Worm (Caenorhabditis elegans) whole organism, late embryonic: ENCODE results near the gene Y36E3A.2.

ENCODE experiments used
- C08G9.2 ChIP-seq: sonication (generic microtip); optimal IDR thresholded peaks from 2 replicates; lab custom pipeline; 2016; ENCODE audit warnings: mild to moderate bottlenecking, missing genetic modification characterization, moderate library complexity, missing compliant biosample characterization
- F13H6.1 ChIP-seq: sonication (generic microtip); optimal IDR thresholded peaks from 2 replicates; lab custom pipeline; 2016; ENCODE audit warnings: missing genetic modification characterization, missing compliant biosample characterization
- K02D7.2 ChIP-seq: sonication (generic microtip); optimal IDR thresholded peaks from 2 replicates; lab custom pipeline; 2017; ENCODE audit warnings: mild to moderate bottlenecking, missing genetic modification characterization, missing compliant biosample characterization
- K09A11.1 ChIP-seq: sonication (generic microtip); optimal IDR thresholded peaks from 2 replicates; lab custom pipeline; 2017; ENCODE audit warnings: antibody characterized with exemption, mild to moderate bottlenecking, missing genetic modification characterization, missing compliant biosample characterization; ENCODE audit not compliant: insufficient read depth
- T23F11.4 ChIP-seq: fragments of 200-800 bp; sonication (Bioruptor generic); optimal IDR thresholded peaks from 2 replicates; lab custom pipeline; 2018; ENCODE audit warnings: mild to moderate bottlenecking, missing genetic modification characterization, missing compliant biosample characterization
- Y22D7AL.16 ChIP-seq: sonication (generic microtip); optimal IDR thresholded peaks from 2 replicates; lab custom pipeline; 2016; ENCODE audit warnings: missing genetic modification characterization, missing compliant biosample characterization
- ahr-1 ChIP-seq: sonication (generic microtip); optimal IDR thresholded peaks from 2 replicates; lab custom pipeline; 2016; ENCODE audit warnings: missing genetic modification characterization, missing compliant biosample characterization
- ceh-14 ChIP-seq: sonication (generic microtip); optimal IDR thresholded peaks from 2 replicates; lab custom pipeline; 2016; ENCODE audit warnings: missing genotype, missing genetic modification characterization, missing compliant biosample characterization
- ceh-22 ChIP-seq: sonication (generic microtip); optimal IDR thresholded peaks from 2 replicates; lab custom pipeline; 2017; ENCODE audit warnings: missing biosample characterization, missing genetic modification characterization
- ceh-30 ChIP-seq: fragments of 150-350 bp; optimal IDR thresholded peaks from 2 replicates; lab custom pipeline; 2014; ENCODE audit warnings: missing biosample characterization, missing genetic modification characterization
- ceh-31 ChIP-seq: sonication (generic microtip); optimal IDR thresholded peaks from 2 replicates; lab custom pipeline; 2016; ENCODE audit warnings: missing genetic modification characterization, missing compliant biosample characterization
- ceh-45 ChIP-seq: fragments of 200-800 bp; sonication (Bioruptor generic); IDR thresholded peaks from 2 replicates; pipeline ENCODE4 v1.3.6; 2022; ENCODE audit warnings: missing genetic modification reagents, missing genetic modification characterization, missing compliant biosample characterization
- dmd-4 ChIP-seq: sonication (generic microtip); optimal IDR thresholded peaks from 2 replicates; lab custom pipeline; 2016; ENCODE audit warnings: borderline replicate concordance, missing genetic modification characterization, missing compliant biosample characterization
- dve-1 ChIP-seq: sonication (generic microtip); optimal IDR thresholded peaks from 2 replicates; lab custom pipeline; 2017; ENCODE audit warnings: antibody characterized with exemption, mild to moderate bottlenecking, missing genetic modification characterization, missing compliant biosample characterization
- elt-2 ChIP-seq: sonication (generic microtip); optimal IDR thresholded peaks from 2 replicates; lab custom pipeline; 2016; ENCODE audit warnings: missing genetic modification reagents, missing genetic modification characterization, missing compliant biosample characterization
- elt-4 ChIP-seq: sonication (generic microtip); optimal IDR thresholded peaks from 2 replicates; lab custom pipeline; 2016; ENCODE audit warnings: missing genetic modification characterization, missing compliant biosample characterization
- eyg-1 ChIP-seq: sonication (generic microtip); optimal IDR thresholded peaks from 2 replicates; lab custom pipeline; 2016; ENCODE audit warnings: missing genotype, missing genetic modification characterization, missing compliant biosample characterization
- fax-1 ChIP-seq: sonication (generic microtip); optimal IDR thresholded peaks from 2 replicates; lab custom pipeline; 2016; ENCODE audit warnings: missing genotype, missing genetic modification characterization, missing compliant biosample characterization
- fkh-10 ChIP-seq: fragments of 150-350 bp; optimal IDR thresholded peaks from 2 replicates; lab custom pipeline; 2014; ENCODE audit warnings: missing biosample characterization, missing genetic modification reagents, missing genetic modification characterization
- hlh-13 ChIP-seq: fragments of 200-800 bp; sonication (Bioruptor generic); optimal IDR thresholded peaks from 2 replicates; lab custom pipeline; 2018; ENCODE audit warnings: mild to moderate bottlenecking, missing genetic modification characterization, missing compliant biosample characterization
- hlh-15 ChIP-seq: sonication (generic microtip); optimal IDR thresholded peaks from 2 replicates; lab custom pipeline; 2016; ENCODE audit warnings: missing genetic modification characterization, missing compliant biosample characterization
- lim-6 ChIP-seq: sonication (generic microtip); optimal IDR thresholded peaks from 2 replicates; lab custom pipeline; 2016; ENCODE audit warnings: missing genetic modification characterization, missing compliant biosample characterization
- lin-11 ChIP-seq: fragments of 200-800 bp; sonication (Bioruptor generic); optimal IDR thresholded peaks from 2 replicates; lab custom pipeline; 2018; ENCODE audit warnings: mild to moderate bottlenecking, missing genetic modification characterization, missing compliant biosample characterization
- madf-2 ChIP-seq: sonication (generic microtip); optimal IDR thresholded peaks from 2 replicates; lab custom pipeline; 2017; ENCODE audit warnings: missing genetic modification characterization, missing compliant biosample characterization
- nfya-1 ChIP-seq: sonication (generic microtip); optimal IDR thresholded peaks from 2 replicates; lab custom pipeline; 2017; ENCODE audit warnings: missing genetic modification characterization, mild to moderate bottlenecking, missing compliant biosample characterization, antibody characterized with exemption, moderate library complexity
- nhr-232 ChIP-seq: sonication (generic microtip); optimal IDR thresholded peaks from 2 replicates; lab custom pipeline; 2016; ENCODE audit warnings: missing genetic modification characterization, missing compliant biosample characterization
- pat-9 ChIP-seq: fragments of 200-800 bp; sonication (Bioruptor generic); optimal IDR thresholded peaks from 2 replicates; lab custom pipeline; 2018; ENCODE audit warnings: mild to moderate bottlenecking, missing genetic modification characterization, moderate library complexity, missing compliant biosample characterization
- pax-1 ChIP-seq: fragments of 150-350 bp; optimal IDR thresholded peaks from 2 replicates; lab custom pipeline; 2014; ENCODE audit warnings: missing biosample characterization, missing genetic modification characterization
- pha-4 ChIP-seq: fragments of 150-350 bp; optimal IDR thresholded peaks from 2 replicates; lab custom pipeline; 2018; ENCODE audit warnings: missing biosample characterization, missing genetic modification reagents, missing genetic modification characterization
- pqm-1 ChIP-seq: sonication (generic microtip); optimal IDR thresholded peaks from 2 replicates; lab custom pipeline; 2016; ENCODE audit warnings: missing genetic modification characterization, missing compliant biosample characterization
- pros-1 ChIP-seq: fragments of 150-350 bp; optimal IDR thresholded peaks from 2 replicates; lab custom pipeline; 2014; ENCODE audit warnings: missing biosample characterization, missing genetic modification reagents, missing genetic modification characterization
- rnt-1 ChIP-seq: sonication (generic microtip); optimal IDR thresholded peaks from 2 replicates; lab custom pipeline; 2016; ENCODE audit warnings: missing genetic modification characterization, missing compliant biosample characterization
- sox-4 ChIP-seq: sonication (generic microtip); optimal IDR thresholded peaks from 2 replicates; lab custom pipeline; 2017; ENCODE audit warnings: mild to moderate bottlenecking, missing genetic modification characterization, inconsistent platforms, missing compliant biosample characterization
- syd-9 ChIP-seq: sonication (generic microtip); optimal IDR thresholded peaks from 2 replicates; lab custom pipeline; 2016; ENCODE audit warnings: mild to moderate bottlenecking, missing genetic modification characterization, moderate library complexity, missing compliant biosample characterization
- tbx-2 ChIP-seq: sonication (generic microtip); optimal IDR thresholded peaks from 2 replicates; lab custom pipeline; 2016; ENCODE audit warnings: missing genetic modification characterization, missing compliant biosample characterization
- unc-3 ChIP-seq, 2 experiments: fragments of 200-800 bp in 1 of 2; sonication (Bioruptor generic) in 1 of 2; sonication (generic microtip) in 1 of 2; conservative IDR thresholded peaks in 1 of 2; optimal IDR thresholded peaks in 1 of 2; 2 replicates each; pipeline versions ENCODE4 v1.3.6 to Lab custom; 2016 to 2022; ENCODE audit warnings: missing compliant biosample characterization in 2 of 2, missing genetic modification characterization in 2 of 2, missing genetic modification reagents in 1 of 2
- unc-55 ChIP-seq: sonication (generic microtip); optimal IDR thresholded peaks from 2 replicates; lab custom pipeline; 2017; ENCODE audit warnings: missing biosample characterization, missing genetic modification reagents, missing genetic modification characterization
- zip-5 ChIP-seq: sonication (generic microtip); optimal IDR thresholded peaks from 2 replicates; lab custom pipeline; 2016; ENCODE audit warnings: missing genetic modification characterization, missing compliant biosample characterization

The Y36E3A.2 gene

ce11 chrV:15434647-15435046 is 8.8 kb downstream of the Y36E3A.2 start:
- no peak for TF ChIP-seq Y22D7AL.16
- no peak for TF ChIP-seq K09A11.1 (tag; lab: Kevin White, UChicago)
- TF ChIP-seq C08G9.2, result no peak
- no peak for TF ChIP-seq madf-2 (tag; lab: Kevin White, UChicago)
- TF ChIP-seq ceh-31, result no peak
- no peak for TF ChIP-seq zip-5
- TF ChIP-seq unc-3 (GFP tag; conservative IDR thresholded peaks at IDR 0.05; lab: Robert Waterston, UW), result no peak
- no peak for TF ChIP-seq unc-3 (tag; optimal IDR thresholded peaks at IDR 0.05; lab: Kevin White, UChicago)
- TF ChIP-seq elt-4 (tag; lab: Kevin White, UChicago), result no peak
- no peak for TF ChIP-seq fax-1 (tag; lab: Kevin White, UChicago)
- TF ChIP-seq dmd-4 (tag; lab: Kevin White, UChicago), result no peak
- no peak for TF ChIP-seq syd-9 (tag; lab: Kevin White, UChicago)

- no peak for TF ChIP-seq hlh-13 (GFP tag; lab: Kevin White, UChicago)
- no peak for TF ChIP-seq ahr-1 (tag; lab: Kevin White, UChicago)
- no peak for TF ChIP-seq nfya-1 (tag; lab: Kevin White, UChicago)
- TF ChIP-seq ceh-30 (tag; lab: Kevin White, UChicago), result no peak
- no peak for TF ChIP-seq pqm-1 (tag; lab: Kevin White, UChicago)
- no peak for TF ChIP-seq ceh-22 (tag; lab: Kevin White, UChicago)
- no peak for TF ChIP-seq ceh-45 (GFP tag; lab: Robert Waterston, UW)
- TF ChIP-seq K02D7.2 (tag; lab: Kevin White, UChicago), result no peak
- TF ChIP-seq T23F11.4 (GFP tag; lab: Kevin White, UChicago), result no peak
- no peak for TF ChIP-seq sox-4 (tag; lab: Kevin White, UChicago)
- TF ChIP-seq fax-1 (tag; lab: Kevin White, UChicago), result no peak
- no peak for TF ChIP-seq pat-9
Measured at ce11 chrV:15436133-15436532, 10.3 kb downstream of the Y36E3A.2 start.

- peak; percentile 68 for TF ChIP-seq nfya-1 (tag; lab: Kevin White, UChicago)
- TF ChIP-seq hlh-15 (tag; lab: Kevin White, UChicago), result no peak
Measured at ce11 chrV:15442384-15442783, 16.5 kb downstream of the Y36E3A.2 start.

- TF ChIP-seq lin-11 (tag; lab: Kevin White, UChicago), result no peak
- no peak for TF ChIP-seq dmd-4 (tag; lab: Kevin White, UChicago)
- no peak for TF ChIP-seq elt-4 (tag; lab: Kevin White, UChicago)
- no peak for TF ChIP-seq K02D7.2 (tag; lab: Kevin White, UChicago)
Measured at ce11 chrV:15443708-15444107, 17.9 kb downstream of the Y36E3A.2 start, which contains the start of gene T26H5.10. T26H5.10 (minus strand) TSS chrV:15443808.

- no peak for TF ChIP-seq dmd-4 (tag; lab: Kevin White, UChicago)
- TF ChIP-seq ceh-14 (tag; lab: Kevin White, UChicago), result no peak
- no peak for TF ChIP-seq F13H6.1
- no peak for TF ChIP-seq ceh-30 (tag; lab: Kevin White, UChicago)
- TF ChIP-seq lin-11 (tag; lab: Kevin White, UChicago), result no peak
- no peak for TF ChIP-seq dve-1 (tag; lab: Kevin White, UChicago)
- no peak for TF ChIP-seq pax-1
- TF ChIP-seq rnt-1, result no peak
- TF ChIP-seq eyg-1 (tag; lab: Kevin White, UChicago), result no peak
- TF ChIP-seq T23F11.4 (GFP tag; lab: Kevin White, UChicago), result no peak
- TF ChIP-seq lim-6 (tag; lab: Kevin White, UChicago), result no peak
- no peak for TF ChIP-seq pha-4 (tag; lab: Kevin White, UChicago)
- no peak for TF ChIP-seq elt-2 (tag; lab: Kevin White, UChicago)
- TF ChIP-seq K09A11.1 (tag; lab: Kevin White, UChicago), result no peak
- TF ChIP-seq fkh-10 (GFP tag; lab: Kevin White, UChicago), result no peak
- TF ChIP-seq pros-1, result no peak
- TF ChIP-seq unc-55, result no peak
- TF ChIP-seq nhr-232, result no peak
- no peak for TF ChIP-seq tbx-2 (tag; lab: Kevin White, UChicago)
Measured at ce11 chrV:15444188-15444587, 18.3 kb downstream of the Y36E3A.2 start, which contains the start of gene T26H5.11. T26H5.11 (minus strand) TSS chrV:15444288.
